Worm (Caenorhabditis elegans) whole organism, L4/young adult: ENCODE results near the gene nhr-199.

Experiments used
- W03F9.2 ChIP-seq: fragments of 150-350 bp; optimal IDR thresholded peaks from 2 replicates; lab custom pipeline; 2014; ENCODE audit warnings: missing biosample characterization, missing genetic modification characterization
- him-1 ChIP-seq: sonication (generic microtip); optimal IDR thresholded peaks from 2 replicates; lab custom pipeline; 2016; ENCODE audit warnings: missing genotype, missing genetic modification reagents, missing genetic modification characterization, missing compliant biosample characterization

DNA sequence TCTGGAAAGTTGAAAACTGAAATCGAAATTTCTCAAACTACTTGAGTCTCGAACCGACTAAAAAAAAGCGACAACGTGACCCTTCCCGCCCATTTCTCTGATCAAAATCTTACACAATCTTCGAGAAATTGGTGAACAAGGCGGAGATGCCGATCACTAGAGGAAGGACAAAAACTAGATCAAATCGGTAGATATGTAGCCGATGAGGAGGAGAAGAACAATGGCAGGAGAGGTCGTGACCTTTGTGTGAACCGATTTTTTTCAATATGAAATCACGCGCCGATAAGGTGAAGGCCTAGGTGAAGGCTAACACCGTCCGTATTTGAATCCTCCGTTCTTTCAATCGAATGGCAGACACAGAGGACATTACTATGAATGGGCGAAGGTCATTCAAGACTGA lies 38.7 kb downstream of the nhr-199 start:
- no peak for TF ChIP-seq him-1
- no peak for TF ChIP-seq W03F9.2 (tag; lab: Kevin White, UChicago)
